Fruit fly (Drosophila melanogaster): ENCODE results near the gene CG7126.

The CG7126 gene

dm6 chr3R:18310766-18311367, 8.2 kb upstream of the CG7126 start (continued):
- TF ChIP-seq disco-r (GFP tag; optimal IDR thresholded peaks at IDR 0.05) (no peak), hbn (GFP tag; IDR thresholded peaks at IDR 0.05; ENCODE audit: partially characterized antibody) (no peak), eve (GFP tag; optimal IDR thresholded peaks at IDR 0.05) (no peak), Ada2b (GFP tag; IDR thresholded peaks at IDR 0.05) (no peak), CG17912 (GFP tag; optimal IDR thresholded peaks at IDR 0.05) (no peak), exex (tag; optimal IDR thresholded peaks at IDR 0.05) (no peak), Xrp1 (GFP tag; IDR thresholded peaks at IDR 0.05) (no peak), CG18011 (GFP tag; optimal IDR thresholded peaks at IDR 0.05) (no peak), br (optimal IDR thresholded peaks at IDR 0.05) (no peak), CG12104 (GFP tag; optimal IDR thresholded peaks at IDR 0.05) (no peak), CG10565 (GFP tag; optimal IDR thresholded peaks at IDR 0.05) (no peak), HLH3B (GFP tag; IDR thresholded peaks at IDR 0.05) (no peak), fru (optimal IDR thresholded peaks at IDR 0.05) (no peak), Taf1 (GFP tag; IDR thresholded peaks at IDR 0.05) (no peak), CG34422 (GFP tag; IDR thresholded peaks at IDR 0.05) (no peak), TFAM (GFP tag; optimal IDR thresholded peaks at IDR 0.05) (no peak), Spps (tag; optimal IDR thresholded peaks at IDR 0.05) (no peak), oc (tag; optimal IDR thresholded peaks at IDR 0.05) (no peak), CG10431 (GFP tag; optimal IDR thresholded peaks at IDR 0.05) (no peak), sna (GFP tag; IDR thresholded peaks at IDR 0.05; ENCODE audit: partially characterized antibody) (no peak), CG13624 (GFP tag; optimal IDR thresholded peaks at IDR 0.05) (no peak), CG16815 (GFP tag; optimal IDR thresholded peaks at IDR 0.05) (peak; percentile 54), gsb (GFP tag; IDR thresholded peaks at IDR 0.05) (no peak), Kr (GFP tag; optimal IDR thresholded peaks at IDR 0.05) (no peak), Lim3 (GFP tag; IDR thresholded peaks at IDR 0.05) (no peak), CG32772 (GFP tag; IDR thresholded peaks at IDR 0.05) (no peak), Stat92E (GFP tag; optimal IDR thresholded peaks at IDR 0.05) (no peak), dm (GFP tag; optimal IDR thresholded peaks at IDR 0.05) (no peak), CG11504 (tag; optimal IDR thresholded peaks at IDR 0.05) (no peak), nau (GFP tag; optimal IDR thresholded peaks at IDR 0.05) (no peak), z (GFP tag; IDR thresholded peaks at IDR 0.05) (peak; percentile 93), Max (GFP tag; optimal IDR thresholded peaks at IDR 0.05) (no peak), NC2β (GFP tag; optimal IDR thresholded peaks at IDR 0.05) (no peak), E2f1 (GFP tag; IDR thresholded peaks at IDR 0.05) (peak; percentile 51; the same call in 1 of the 2 replicates), gro (GFP tag; optimal IDR thresholded peaks at IDR 0.05) (no peak), wor (GFP tag; IDR thresholded peaks at IDR 0.05) (no peak), CG6175 (GFP tag; IDR thresholded peaks at IDR 0.05) (no peak), CG10147 (GFP tag; optimal IDR thresholded peaks at IDR 0.05) (no peak), CG13123 (GFP tag; optimal IDR thresholded peaks at IDR 0.05) (no peak), CG9609 (GFP tag; optimal IDR thresholded peaks at IDR 0.05) (no peak), gem (tag; optimal IDR thresholded peaks at IDR 0.05) (no peak), dmrt11E (tag; optimal IDR thresholded peaks at IDR 0.05) (no peak), CG30431 (GFP tag; optimal IDR thresholded peaks at IDR 0.05) (no peak), aop (GFP tag; IDR thresholded peaks at IDR 0.05) (no peak), CG10462 (GFP tag; optimal IDR thresholded peaks at IDR 0.05) (no peak), CG34376 (GFP tag; optimal IDR thresholded peaks at IDR 0.05) (no peak), Sox100B (GFP tag; optimal IDR thresholded peaks at IDR 0.05) (no peak), Hr51 (GFP tag; optimal IDR thresholded peaks at IDR 0.05) (no peak), sr (GFP tag; IDR thresholded peaks at IDR 0.05) (no peak), Awh (GFP tag; IDR thresholded peaks at IDR 0.05) (no peak), CG11093 (GFP tag; IDR thresholded peaks at IDR 0.05) (no peak), bsh (GFP tag; optimal IDR thresholded peaks at IDR 0.05) (no peak)
